Worm (Caenorhabditis elegans) whole organism, young adult: ENCODE results near the gene clec-2.

Experiments
- B0261.1 ChIP-seq: sonication (generic microtip); optimal IDR thresholded peaks from 2 replicates; lab custom pipeline; 2016; ENCODE audit warnings: mild to moderate bottlenecking, missing genetic modification characterization, moderate library complexity, missing compliant biosample characterization
- F52B5.7 ChIP-seq: sonication (generic microtip); optimal IDR thresholded peaks from 2 replicates; lab custom pipeline; 2016; ENCODE audit warnings: mild to moderate bottlenecking, missing genetic modification characterization, missing compliant biosample characterization
- K12H6.12 ChIP-seq: fragments of 200-800 bp; sonication (Bioruptor generic); optimal IDR thresholded peaks from 2 replicates; lab custom pipeline; 2018; ENCODE audit warnings: mild to moderate bottlenecking, missing genetic modification characterization, missing compliant biosample characterization
- T26A5.8 ChIP-seq: sonication (generic microtip); optimal IDR thresholded peaks from 2 replicates; lab custom pipeline; 2016; ENCODE audit warnings: missing genetic modification characterization, missing compliant biosample characterization
- ama-1 ChIP-seq, 3 experiments: fragments of 150-350 bp in 1 of 3; sonication (generic microtip) in 2 of 3; optimal IDR thresholded peaks; 2 replicates each; lab custom pipeline; 2014 to 2018; ENCODE audit warnings: missing biosample characterization in 2 of 3, missing genetic modification characterization in 2 of 3, missing genetic modification reagents in 2 of 3
- ceh-100 ChIP-seq: fragments of 200-800 bp; sonication (Bioruptor generic); IDR thresholded peaks from 2 replicates; pipeline ENCODE4 v1.3.6; 2022; ENCODE audit warnings: missing genetic modification reagents, missing genetic modification characterization, missing compliant biosample characterization
- dpff-1 ChIP-seq: sonication (generic microtip); optimal IDR thresholded peaks from 2 replicates; lab custom pipeline; 2017; ENCODE audit warnings: mild to moderate bottlenecking, missing genetic modification characterization, missing compliant biosample characterization
- lin-35 ChIP-seq, 3 experiments: fragments of 150-350 bp in 2 of 3; sonication (generic microtip) in 1 of 3; optimal IDR thresholded peaks; 2 replicates each; lab custom pipeline; 2014 to 2018; ENCODE audit warnings: missing biosample characterization in 3 of 3, missing genetic modification characterization in 3 of 3, missing genetic modification reagents in 3 of 3
- sdz-38 ChIP-seq: sonication (generic microtip); optimal IDR thresholded peaks from 2 replicates; lab custom pipeline; 2016; ENCODE audit warnings: missing genotype, missing genetic modification characterization, missing compliant biosample characterization
- sea-2 ChIP-seq: fragments of 200-800 bp; sonication (Bioruptor generic); IDR thresholded peaks from 2 replicates; pipeline ENCODE4 v1.3.6; 2022; ENCODE audit warnings: missing genetic modification characterization, missing compliant biosample characterization
- snpc-1.3 ChIP-seq: sonication (generic microtip); optimal IDR thresholded peaks from 2 replicates; lab custom pipeline; 2017; ENCODE audit warnings: missing genetic modification characterization, mild to moderate bottlenecking, missing compliant biosample characterization, antibody characterized with exemption, moderate library complexity, missing genotype, missing genetic modification reagents; ENCODE audit not compliant: insufficient read depth
- snpc-4 ChIP-seq, 5 experiments: fragments of 150-350 bp in 1 of 5; sonication (generic microtip) in 4 of 5; optimal IDR thresholded peaks; 2 replicates each; lab custom pipeline; 2014 to 2018; ENCODE audit warnings: missing genetic modification characterization in 5 of 5, missing biosample characterization in 3 of 5, antibody characterized with exemption in 2 of 5, mild to moderate bottlenecking in 2 of 5, missing compliant biosample characterization in 2 of 5, missing genotype in 2 of 5, moderate library complexity in 2 of 5, missing genetic modification reagents in 1 of 5
- ztf-25 ChIP-seq: fragments of 200-800 bp; sonication (Bioruptor generic); IDR thresholded peaks from 2 replicates; pipeline ENCODE4 v1.3.6; 2022; ENCODE audit warnings: missing genetic modification reagents, missing genetic modification characterization, missing compliant biosample characterization

ce11 chrII:3036344-3036743, 13.1 kb upstream of the clec-2 start:
- TF ChIP-seq F52B5.7 (tag; lab: Kevin White, UChicago) (no peak), lin-35 (GFP tag; optimal IDR thresholded peaks at IDR 0.05; lab: Kevin White, UChicago) (no peak), dpff-1 (tag; lab: Kevin White, UChicago) (no peak), ama-1 (optimal IDR thresholded peaks at IDR 0.05; lab: Kevin White, UChicago) (no peak), ama-1 (GFP tag; optimal IDR thresholded peaks at IDR 0.05; lab: Kevin White, UChicago) (no peak), ceh-100 (GFP tag; lab: Robert Waterston, UW) (no peak), snpc-4 (GFP tag; optimal IDR thresholded peaks at IDR 0.05; lab: Kevin White, UChicago) (no peak), snpc-4 (tag; optimal IDR thresholded peaks at IDR 0.05; lab: Kevin White, UChicago) (no peak), snpc-1.3 (tag; lab: Kevin White, UChicago) (no peak), K12H6.12 (no peak), T26A5.8 (no peak), ztf-25 (no peak), sdz-38 (tag; lab: Kevin White, UChicago) (no peak), sea-2 (GFP tag; lab: Robert Waterston, UW) (no peak), B0261.1 (tag; lab: Kevin White, UChicago) (no peak)
